Fruit fly (Drosophila melanogaster) whole organism, embryonic: Measurements from ENCODE around the gene Unc-115a.
A peak's percentile ranks its signal among the peaks of the same experiment; 100 is the strongest.

Experiments used
- Awh ChIP-seq: fragments of 200-800 bp; sonication (Bioruptor generic); IDR thresholded peaks from 2 replicates; pipeline ENCODE4, ENCODE4 v1.3.6; 2022; ENCODE audit warnings: missing biosample characterization, missing genetic modification characterization
- CG11093 ChIP-seq: fragments of 200-800 bp; sonication (Bioruptor generic); IDR thresholded peaks from 3 replicates; pipeline ENCODE4 v1.3.6; 2022; ENCODE audit warnings: missing biosample characterization, missing genetic modification characterization
- CG11696 ChIP-seq: fragments of 200-800 bp; sonication (Bioruptor generic); IDR thresholded peaks from 2 replicates; pipeline ENCODE4 v1.3.6; 2022; ENCODE audit warnings: missing biosample characterization, missing genetic modification characterization
- CG12299 ChIP-seq: fragments of 200-800 bp; sonication (Bioruptor generic); optimal IDR thresholded peaks from 2 replicates; lab custom pipeline; 2018; ENCODE audit warnings: missing biosample characterization, mild to moderate bottlenecking, missing genetic modification characterization
- CG14050 ChIP-seq: fragments of 200-800 bp; sonication (Bioruptor generic); IDR thresholded peaks from 3 replicates; pipeline ENCODE4 v1.3.6; 2022; ENCODE audit warnings: missing biosample characterization, missing genetic modification characterization
- CG14667 ChIP-seq: fragments of 200-800 bp; sonication (Bioruptor generic); IDR thresholded peaks from 2 replicates; pipeline ENCODE4 v1.3.6; 2022; ENCODE audit warnings: missing biosample characterization, missing genetic modification characterization
- CG14860 ChIP-seq: fragments of 200-800 bp; sonication (Bioruptor generic); IDR thresholded peaks from 3 replicates; pipeline ENCODE4 v1.3.6; 2022; ENCODE audit warnings: missing biosample characterization, missing genetic modification characterization; ENCODE audit not compliant: partially characterized antibody
- CG15601 ChIP-seq: fragments of 200-800 bp; sonication (Bioruptor generic); optimal IDR thresholded peaks from 3 replicates; lab custom pipeline; 2019; ENCODE audit warnings: missing biosample characterization, mild to moderate bottlenecking, missing genetic modification characterization, moderate library complexity
- CG1603 ChIP-seq: fragments of 200-800 bp; sonication (Bioruptor generic); optimal IDR thresholded peaks from 2 replicates; lab custom pipeline; 2019; ENCODE audit warnings: missing biosample characterization, mild to moderate bottlenecking, missing genetic modification characterization, moderate library complexity
- CG16779 ChIP-seq: fragments of 200-800 bp; sonication (Bioruptor generic); IDR thresholded peaks from 2 replicates; pipeline ENCODE4 v1.3.6; 2022; ENCODE audit warnings: missing biosample characterization, missing genetic modification characterization
- CG16815 ChIP-seq: fragments of 200-800 bp; sonication (Bioruptor generic); optimal IDR thresholded peaks from 3 replicates; lab custom pipeline; 2017; ENCODE audit warnings: missing biosample characterization, mild to moderate bottlenecking, missing genetic modification characterization
- CG1832 ChIP-seq: fragments of 200-800 bp; sonication (Bioruptor generic); optimal IDR thresholded peaks from 2 replicates; lab custom pipeline; 2017; ENCODE audit warnings: missing biosample characterization, mild to moderate bottlenecking, missing genetic modification characterization, inconsistent platforms
- CG18619 ChIP-seq: fragments of 200-800 bp; sonication (Bioruptor generic); optimal IDR thresholded peaks from 3 replicates; lab custom pipeline; 2017; ENCODE audit warnings: missing biosample characterization, mild to moderate bottlenecking, missing genetic modification characterization
- CG18764 ChIP-seq: fragments of 200-800 bp; sonication (Bioruptor generic); optimal IDR thresholded peaks from 3 replicates; lab custom pipeline; 2016; ENCODE audit warnings: missing biosample characterization, missing genetic modification characterization
- CG2199 ChIP-seq: fragments of 200-800 bp; sonication (Bioruptor generic); IDR thresholded peaks from 3 replicates; pipeline ENCODE4 v1.3.6; 2022; ENCODE audit warnings: missing biosample characterization, missing genetic modification characterization
- CG2678 ChIP-seq: fragments of 200-800 bp; sonication (Bioruptor generic); optimal IDR thresholded peaks from 3 replicates; lab custom pipeline; 2019; ENCODE audit warnings: missing biosample characterization, mild to moderate bottlenecking, missing genetic modification characterization, moderate library complexity
- CG31441 ChIP-seq: fragments of 200-800 bp; sonication (Bioruptor generic); IDR thresholded peaks from 2 replicates; pipeline ENCODE4 v1.3.6; 2022; ENCODE audit warnings: missing biosample characterization, missing genetic modification characterization
- CG33213 ChIP-seq: fragments of 200-800 bp; sonication (Bioruptor generic); optimal IDR thresholded peaks from 3 replicates; lab custom pipeline; 2016; ENCODE audit warnings: missing biosample characterization, missing genetic modification characterization
- CG33557 ChIP-seq: fragments of 200-800 bp; sonication (Bioruptor generic); optimal IDR thresholded peaks from 2 replicates; lab custom pipeline; 2019; ENCODE audit warnings: missing biosample characterization, mild to moderate bottlenecking, missing genetic modification characterization, moderate library complexity
- CG34422 ChIP-seq: fragments of 200-800 bp; sonication (Bioruptor generic); IDR thresholded peaks from 3 replicates; pipeline ENCODE4 v1.3.6; 2022; ENCODE audit warnings: missing biosample characterization, missing genetic modification characterization
- CG42726 ChIP-seq: fragments of 200-800 bp; sonication (Bioruptor generic); IDR thresholded peaks from 2 replicates; pipeline ENCODE4 v1.3.6; 2022; ENCODE audit warnings: missing biosample characterization, missing genetic modification characterization; ENCODE audit not compliant: partially characterized antibody
- CG4424 ChIP-seq: fragments of 200-800 bp; sonication (Bioruptor generic); optimal IDR thresholded peaks from 3 replicates; lab custom pipeline; 2016; ENCODE audit warnings: missing biosample characterization, missing genetic modification characterization
- CG4707 ChIP-seq: fragments of 200-800 bp; sonication (Bioruptor generic); optimal IDR thresholded peaks from 2 replicates; lab custom pipeline; 2018; ENCODE audit warnings: missing biosample characterization, mild to moderate bottlenecking, missing genetic modification characterization, moderate library complexity
- CG6791 ChIP-seq: fragments of 200-800 bp; sonication (Bioruptor generic); IDR thresholded peaks from 3 replicates; pipeline ENCODE4 v1.3.6; 2022; ENCODE audit warnings: missing biosample characterization, missing genetic modification characterization; ENCODE audit not compliant: partially characterized antibody
- Chrac-16 ChIP-seq: fragments of 200-800 bp; sonication (Bioruptor generic); optimal IDR thresholded peaks from 3 replicates; lab custom pipeline; 2016; ENCODE audit warnings: missing biosample characterization, missing genetic modification characterization
- Dad ChIP-seq: fragments of 200-800 bp; sonication (Bioruptor generic); optimal IDR thresholded peaks from 3 replicates; lab custom pipeline; 2016; ENCODE audit warnings: missing biosample characterization, missing genetic modification characterization
- Dip3 ChIP-seq: fragments of 200-800 bp; sonication (Bioruptor generic); optimal IDR thresholded peaks from 3 replicates; lab custom pipeline; 2016; ENCODE audit warnings: missing biosample characterization, missing genetic modification characterization
- Doc3 ChIP-seq: fragments of 200-800 bp; sonication (Bioruptor generic); IDR thresholded peaks from 3 replicates; pipeline ENCODE4 v1.3.6; 2022; ENCODE audit warnings: missing biosample characterization, missing genetic modification characterization; ENCODE audit not compliant: partially characterized antibody
- Drgx ChIP-seq: fragments of 200-800 bp; sonication (Bioruptor generic); IDR thresholded peaks from 2 replicates; pipeline ENCODE4 v1.3.6; 2022; ENCODE audit warnings: missing biosample characterization, missing genetic modification characterization
- Hmr ChIP-seq: fragments of 200-800 bp; sonication (Bioruptor generic); optimal IDR thresholded peaks from 3 replicates; lab custom pipeline; 2017; ENCODE audit warnings: mild to moderate bottlenecking, missing biosample characterization, missing genetic modification reagents, missing genetic modification characterization
- Max ChIP-seq: fragments of 200-800 bp; sonication (Bioruptor generic); optimal IDR thresholded peaks from 2 replicates; lab custom pipeline; 2016; ENCODE audit warnings: missing biosample characterization, mild to moderate bottlenecking, missing genetic modification characterization
- Nf-YC ChIP-seq: fragments of 200-800 bp; optimal IDR thresholded peaks from 3 replicates; lab custom pipeline; 2019; ENCODE audit warnings: missing biosample characterization, mild to moderate bottlenecking, missing genetic modification characterization, moderate library complexity
- Poxn ChIP-seq: fragments of 200-800 bp; sonication (Bioruptor generic); IDR thresholded peaks from 2 replicates; pipeline ENCODE4 v1.3.6; 2022; ENCODE audit warnings: missing biosample characterization, missing genetic modification characterization
- Rx ChIP-seq: fragments of 200-800 bp; sonication (Bioruptor generic); IDR thresholded peaks from 2 replicates; pipeline ENCODE4 v1.3.6; 2022; ENCODE audit warnings: missing biosample characterization, missing genetic modification characterization
- Xrp1 ChIP-seq: fragments of 200-800 bp; sonication (Bioruptor generic); IDR thresholded peaks from 2 replicates; pipeline ENCODE4 v1.3.6; 2022; ENCODE audit warnings: missing biosample characterization, missing genetic modification characterization
- abd-A ChIP-seq: fragments of 200-800 bp; sonication (Bioruptor generic); optimal IDR thresholded peaks from 3 replicates; lab custom pipeline; 2019; ENCODE audit warnings: missing biosample characterization, mild to moderate bottlenecking, missing genetic modification characterization, moderate library complexity
- ase ChIP-seq: fragments of 200-800 bp; sonication (Bioruptor generic); IDR thresholded peaks from 3 replicates; pipeline ENCODE4 v1.3.6; 2022; ENCODE audit warnings: missing biosample characterization, missing genetic modification characterization
- cato ChIP-seq: fragments of 200-800 bp; sonication (Bioruptor generic); optimal IDR thresholded peaks from 2 replicates; lab custom pipeline; 2016; ENCODE audit warnings: missing biosample characterization, missing genetic modification characterization, borderline replicate concordance
- dati ChIP-seq: fragments of 200-800 bp; sonication (Bioruptor generic); IDR thresholded peaks from 2 replicates; pipeline ENCODE4 v1.3.6; 2022; ENCODE audit warnings: missing biosample characterization, missing genetic modification characterization
- dmrt11E ChIP-seq: fragments of 200-800 bp; sonication (Bioruptor generic); optimal IDR thresholded peaks from 3 replicates; lab custom pipeline; 2018; ENCODE audit warnings: missing biosample characterization, mild to moderate bottlenecking, missing genetic modification characterization, moderate library complexity
- emc ChIP-seq: fragments of 200-800 bp; sonication (Bioruptor generic); optimal IDR thresholded peaks from 2 replicates; lab custom pipeline; 2016; ENCODE audit warnings: missing biosample characterization, missing genetic modification characterization
- knrl ChIP-seq: fragments of 200-800 bp; sonication (Bioruptor generic); IDR thresholded peaks from 3 replicates; pipeline ENCODE4 v1.3.6; 2022; ENCODE audit warnings: missing biosample characterization, missing genetic modification characterization; ENCODE audit not compliant: partially characterized antibody
- lilli ChIP-seq: fragments of 200-800 bp; sonication (Bioruptor generic); optimal IDR thresholded peaks from 3 replicates; lab custom pipeline; 2016; ENCODE audit warnings: missing biosample characterization, missing genetic modification characterization
- onecut ChIP-seq: fragments of 200-800 bp; sonication (Bioruptor generic); IDR thresholded peaks from 2 replicates; pipeline ENCODE4 v1.3.6; 2022; ENCODE audit warnings: missing biosample characterization, missing genetic modification characterization
- pb ChIP-seq: fragments of 200-800 bp; sonication (Bioruptor generic); optimal IDR thresholded peaks from 3 replicates; lab custom pipeline; 2016; ENCODE audit warnings: missing biosample characterization, missing genetic modification characterization
- seq ChIP-seq: fragments of 200-800 bp; sonication (Bioruptor generic); IDR thresholded peaks from 2 replicates; pipeline ENCODE4 v1.3.6; 2022; ENCODE audit warnings: missing biosample characterization, missing genetic modification characterization
- tll ChIP-seq, 2 experiments: fragments of 200-800 bp in 1 of 2; fragments of >200 bp in 1 of 2; sonication (Bioruptor generic) in 1 of 2; optimal IDR thresholded peaks; 2 replicates each; lab custom pipeline; 2017 to 2019; ENCODE audit warnings: missing biosample characterization in 2 of 2, missing genetic modification characterization in 2 of 2, mild to moderate bottlenecking in 1 of 2, moderate library complexity in 1 of 2
- ttk ChIP-seq: fragments of 200-800 bp; sonication (Bioruptor generic); IDR thresholded peaks from 2 replicates; pipeline ENCODE4 v2.1.2; 2022; ENCODE audit warnings: missing biosample characterization, missing genetic modification characterization
- twi ChIP-seq: fragments of 200-800 bp; optimal IDR thresholded peaks from 2 replicates; lab custom pipeline; 2019; ENCODE audit warnings: missing biosample characterization, mild to moderate bottlenecking, missing genetic modification characterization, moderate library complexity

Unc-115a gene

DNA sequence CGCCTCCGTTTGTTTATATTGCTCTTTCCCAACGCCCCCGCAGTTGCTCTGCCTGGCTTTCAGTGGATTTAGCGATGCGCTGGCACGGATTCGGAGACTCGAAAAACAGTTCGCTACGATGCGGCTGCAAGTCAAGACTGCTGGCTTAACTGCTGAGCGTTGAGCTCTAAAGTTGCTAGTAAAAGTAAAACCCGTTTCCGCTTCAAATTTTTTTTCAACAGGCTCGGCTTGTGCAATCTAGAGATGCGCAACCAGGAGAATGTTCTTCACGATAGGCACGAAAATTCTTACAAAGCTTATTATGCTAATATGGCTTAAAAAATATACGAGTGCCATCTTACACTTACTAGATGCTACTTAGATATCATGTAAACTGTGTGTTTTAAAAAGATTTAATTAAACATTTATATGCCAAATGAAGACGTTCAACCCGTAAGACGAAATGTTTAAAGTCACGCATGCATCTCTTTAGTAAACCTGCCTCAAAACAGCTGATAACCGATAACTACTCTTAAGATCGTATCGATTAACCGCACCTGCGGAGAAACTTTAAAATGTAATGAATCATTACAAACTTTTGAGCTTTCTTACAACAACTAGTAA, 42.2 kb upstream of the Unc-115a start, which contains the start of gene CG12948 (continued):
- TF ChIP-seq Chrac-16 (GFP tag; lab: Kevin White, UChicago) (peak; percentile 36), onecut (GFP tag; lab: Robert Waterston, UW) (0 out of 2 replicates have a peak, but pooled peaks have one; percentile 19), dati (GFP tag; lab: Robert Waterston, UW) (no peak), Dip3 (peak; percentile 45), abd-A (tag; lab: Kevin White, UChicago) (no peak), cato (no peak), CG1603 (tag; lab: Kevin White, UChicago) (peak; percentile 50), CG18619 (no peak), CG6791 (peak; percentile 72), ttk (no peak), twi (peak; percentile 16), Poxn (no peak), CG16779 (GFP tag; lab: Robert Waterston, UW) (no peak), Dad (peak; percentile 53), Xrp1 (peak; percentile 56), CG12299 (no peak), CG18764 (GFP tag; lab: Kevin White, UChicago) (no peak), CG4707 (no peak), CG42726 (GFP tag; lab: Robert Waterston, UW) (0 out of 2 replicates have a peak, but pooled peaks have one; percentile 19), ase (GFP tag; lab: Robert Waterston, UW) (no peak), emc (GFP tag; lab: Kevin White, UChicago) (no peak), CG2199 (no peak), lilli (peak; percentile 72), Doc3 (GFP tag; lab: Robert Waterston, UW) (peak; percentile 98), dmrt11E (tag; lab: Kevin White, UChicago) (peak; percentile 46), tll (GFP tag; optimal IDR thresholded peaks at IDR 0.05; lab: Kevin White, UChicago) (no peak), CG33213 (peak; percentile 30), Nf-YC (no peak), CG31441 (no peak; the same call in 1 of the 2 replicates), CG33557 (GFP tag; lab: Kevin White, UChicago) (peak; percentile 60), CG11093 (0 out of 3 replicates have a peak, but pooled peaks have one; percentile 27), Drgx (GFP tag; lab: Robert Waterston, UW) (0 out of 2 replicates have a peak, but pooled peaks have one; percentile 19), seq (GFP tag; lab: Robert Waterston, UW) (no peak), CG16815 (GFP tag; lab: Kevin White, UChicago) (no peak), Awh (no peak), CG34422 (0 out of 3 replicates have a peak, but pooled peaks have one; percentile 40), CG11696 (no peak), CG2678 (no peak), CG4424 (GFP tag; lab: Kevin White, UChicago) (peak; percentile 54), CG1832 (GFP tag; lab: Kevin White, UChicago) (no peak), CG14050 (GFP tag; lab: Robert Waterston, UW) (no peak; the same call in 2 of the 3 replicates), CG14860 (peak; percentile 78; the same call in 2 of the 3 replicates), Max (peak; percentile 52), pb (GFP tag; lab: Kevin White, UChicago) (no peak), Hmr (no peak), CG14667 (GFP tag; lab: Robert Waterston, UW) (no peak), CG15601 (tag; lab: Kevin White, UChicago) (no peak), knrl (GFP tag; lab: Robert Waterston, UW) (peak; percentile 87; the same call in 2 of the 3 replicates), Rx (no peak)
